Worm (Caenorhabditis elegans) whole organism, L3 larva: ENCODE data around the gene ZC132.9.
"Not testable (repeated sequence)": the region's sequence is repeated elsewhere in the genome, so short reads cannot be mapped to it uniquely, and the experiment has no call there.

ENCODE experiments used
- R02D3.7 ChIP-seq: fragments of 150-350 bp; optimal IDR thresholded peaks from 2 replicates; lab custom pipeline; 2014; ENCODE audit warnings: missing biosample characterization, missing genetic modification characterization
- ama-1 ChIP-seq: fragments of 150-350 bp; optimal IDR thresholded peaks from 2 replicates; lab custom pipeline; 2018
- ceh-28 ChIP-seq: fragments of 150-350 bp; optimal IDR thresholded peaks from 2 replicates; lab custom pipeline; 2014; ENCODE audit warnings: missing biosample characterization, missing genetic modification reagents, missing genetic modification characterization
- ceh-82 ChIP-seq: fragments of 150-350 bp; optimal IDR thresholded peaks from 2 replicates; lab custom pipeline; 2014; ENCODE audit warnings: missing biosample characterization, missing genetic modification characterization
- ceh-9 ChIP-seq: sonication (generic microtip); optimal IDR thresholded peaks from 2 replicates; lab custom pipeline; 2018; ENCODE audit warnings: missing biosample characterization, missing genetic modification characterization
- elt-2 ChIP-seq: sonication (generic microtip); optimal IDR thresholded peaks from 2 replicates; lab custom pipeline; 2016; ENCODE audit warnings: missing genetic modification reagents, mild to moderate bottlenecking, missing genetic modification characterization, missing compliant biosample characterization
- fkh-2 ChIP-seq: fragments of 150-350 bp; optimal IDR thresholded peaks from 2 replicates; lab custom pipeline; 2014; ENCODE audit warnings: missing biosample characterization, missing genetic modification reagents, missing genetic modification characterization
- hmg-11 ChIP-seq: sonication (generic microtip); optimal IDR thresholded peaks from 2 replicates; lab custom pipeline; 2016; ENCODE audit warnings: missing genetic modification characterization, missing compliant biosample characterization
- lin-15B ChIP-seq: fragments of 150-350 bp; optimal IDR thresholded peaks from 2 replicates; lab custom pipeline; 2014; ENCODE audit warnings: missing biosample characterization, missing genetic modification characterization
- lin-39 ChIP-seq: fragments of 150-350 bp; optimal IDR thresholded peaks from 2 replicates; lab custom pipeline; 2018; ENCODE audit warnings: missing biosample characterization, missing genetic modification reagents, missing genetic modification characterization
- lsy-12 ChIP-seq: sonication (generic microtip); optimal IDR thresholded peaks from 2 replicates; lab custom pipeline; 2016; ENCODE audit warnings: mild to moderate bottlenecking, missing genetic modification characterization, missing compliant biosample characterization
- nfya-1 ChIP-seq: sonication (generic microtip); optimal IDR thresholded peaks from 2 replicates; lab custom pipeline; 2017; ENCODE audit warnings: missing genetic modification characterization, mild to moderate bottlenecking, missing compliant biosample characterization, antibody characterized with exemption, moderate library complexity; ENCODE audit not compliant: insufficient read depth
- nhr-11 ChIP-seq: fragments of 150-350 bp; optimal IDR thresholded peaks from 2 replicates; lab custom pipeline; 2014; ENCODE audit warnings: missing biosample characterization, missing genetic modification characterization
- nhr-12 ChIP-seq: fragments of 150-350 bp; optimal IDR thresholded peaks from 2 replicates; lab custom pipeline; 2014; ENCODE audit warnings: missing biosample characterization, missing genetic modification characterization
- nhr-23 ChIP-seq: fragments of 150-350 bp; optimal IDR thresholded peaks from 2 replicates; lab custom pipeline; 2014; ENCODE audit warnings: missing biosample characterization, missing genetic modification reagents, missing genetic modification characterization
- nhr-25 ChIP-seq: sonication (generic microtip); optimal IDR thresholded peaks from 2 replicates; lab custom pipeline; 2017; ENCODE audit warnings: missing biosample characterization, missing genetic modification characterization
- nhr-43 ChIP-seq: sonication (generic microtip); optimal IDR thresholded peaks from 2 replicates; lab custom pipeline; 2016; ENCODE audit warnings: mild to moderate bottlenecking, missing genetic modification characterization, missing compliant biosample characterization; ENCODE audit not compliant: poor library complexity, severe bottlenecking
- nhr-67 ChIP-seq: fragments of 150-350 bp; optimal IDR thresholded peaks from 2 replicates; lab custom pipeline; 2014; ENCODE audit warnings: missing biosample characterization, missing genetic modification characterization
- nhr-77 ChIP-seq: fragments of 150-350 bp; optimal IDR thresholded peaks from 2 replicates; lab custom pipeline; 2014; ENCODE audit warnings: missing biosample characterization, missing genetic modification characterization
- pha-4 ChIP-seq: fragments of 150-350 bp; optimal IDR thresholded peaks from 2 replicates; lab custom pipeline; 2014; ENCODE audit warnings: missing biosample characterization, missing genetic modification reagents, missing genetic modification characterization
- pqm-1 ChIP-seq: fragments of 150-350 bp; optimal IDR thresholded peaks from 2 replicates; lab custom pipeline; 2017; ENCODE audit warnings: missing biosample characterization, missing genetic modification characterization, inconsistent platforms
- sea-2 ChIP-seq: fragments of 150-350 bp; sonication (generic microtip); optimal IDR thresholded peaks from 4 replicates; lab custom pipeline; 2014; ENCODE audit warnings: missing biosample characterization, missing genetic modification reagents, missing genetic modification characterization
- skn-1 ChIP-seq: fragments of 150-350 bp; optimal IDR thresholded peaks from 2 replicates; lab custom pipeline; 2014; ENCODE audit warnings: missing biosample characterization, missing genetic modification characterization
- snpc-4 ChIP-seq: fragments of 150-350 bp; optimal IDR thresholded peaks from 2 replicates; lab custom pipeline; 2014; ENCODE audit warnings: missing biosample characterization, missing genetic modification characterization
- tbx-2 ChIP-seq: sonication (generic microtip); optimal IDR thresholded peaks from 2 replicates; lab custom pipeline; 2016; ENCODE audit warnings: mild to moderate bottlenecking, missing genetic modification characterization, missing compliant biosample characterization
- unc-39 ChIP-seq: sonication (generic microtip); optimal IDR thresholded peaks from 4 replicates; lab custom pipeline; 2017; ENCODE audit warnings: missing biosample characterization, missing genetic modification characterization
- unc-62 ChIP-seq: fragments of 150-350 bp; sonication (generic microtip); optimal IDR thresholded peaks from 4 replicates; lab custom pipeline; 2014; ENCODE audit warnings: missing biosample characterization, missing genetic modification reagents, missing genetic modification characterization
- ztf-11 ChIP-seq: fragments of 150-350 bp; optimal IDR thresholded peaks from 2 replicates; lab custom pipeline; 2014; ENCODE audit warnings: missing biosample characterization, missing genetic modification characterization
- ztf-4 ChIP-seq: fragments of 150-350 bp; optimal IDR thresholded peaks from 2 replicates; lab custom pipeline; 2014; ENCODE audit warnings: missing biosample characterization, missing genetic modification characterization

The ZC132.9 gene

ce11 chrV:4346799-4347198, 27.0 kb upstream of the ZC132.9 start, which contains the start of gene mcm-7:
Gene mcm-7 (plus strand): TSS chrV:4347166.
- TF ChIP-seq lin-39 (tag; lab: Kevin White, UChicago) (peak; percentile 27), nfya-1 (tag; lab: Kevin White, UChicago) (peak; percentile 78), ama-1 (lab: Kevin White, UChicago) (peak; percentile 32), unc-62 (GFP tag; lab: Kevin White, UChicago) (no peak), R02D3.7 (tag; lab: Kevin White, UChicago) (no peak), nhr-25 (tag; lab: Kevin White, UChicago) (peak; percentile 68), hmg-11 (tag; lab: Kevin White, UChicago) (peak; percentile 74), pqm-1 (tag; lab: Kevin White, UChicago) (peak; percentile 21), elt-2 (tag; lab: Kevin White, UChicago) (peak; percentile 35), nhr-23 (tag; lab: Kevin White, UChicago) (peak; percentile 42), ceh-82 (tag; lab: Kevin White, UChicago) (no peak), lin-15B (tag; lab: Kevin White, UChicago) (peak; percentile 75), snpc-4 (tag; lab: Kevin White, UChicago) (peak; percentile 1)
- TF ChIP-seq, all 47 proteins: peak for 10

ce11 chrV:4346325-4346724, 26.6 kb upstream of the ZC132.9 start, which contains the start of gene hpo-18:
Gene hpo-18 (minus strand): TSS chrV:4346425.
- TF ChIP-seq skn-1 (tag; lab: Kevin White, UChicago) (no peak), unc-39 (tag; lab: Kevin White, UChicago) (no peak), ceh-9 (tag; lab: Kevin White, UChicago) (no peak)
- TF ChIP-seq, all 47 proteins: peak for 0

ce11 chrV:4345714-4346113, 25.9 kb upstream of the ZC132.9 start, which contains the start of gene figl-1:
Gene figl-1 (minus strand): TSS chrV:4345999.
- no peak for TF ChIP-seq nhr-12 (tag; lab: Kevin White, UChicago)
- no peak for TF ChIP-seq fkh-2 (tag; lab: Kevin White, UChicago)
- TF ChIP-seq lin-15B (tag; lab: Kevin White, UChicago), result no peak
- no peak for TF ChIP-seq nhr-77 (tag; lab: Kevin White, UChicago)
- TF ChIP-seq tbx-2, result no peak
- no peak for TF ChIP-seq ceh-82 (tag; lab: Kevin White, UChicago)
- peak; percentile 19 for TF ChIP-seq nhr-43 (tag; lab: Kevin White, UChicago)

ce11 chrV:4341736-4342135, 22.0 kb upstream of the ZC132.9 start:
- TF ChIP-seq unc-39 (tag; lab: Kevin White, UChicago), result no peak
- peak; percentile 27 for TF ChIP-seq pha-4 (tag; lab: Kevin White, UChicago)

ce11 chrV:4341208-4341607, 21.4 kb upstream of the ZC132.9 start, which contains the start of gene glrx-3:
Gene glrx-3 (minus strand): TSS chrV:4341308.
- TF ChIP-seq sea-2 (GFP tag; lab: Kevin White, UChicago) (no peak), nhr-11 (tag; lab: Kevin White, UChicago) (no peak), pha-4 (tag; lab: Kevin White, UChicago) (no peak), nhr-12 (tag; lab: Kevin White, UChicago) (no peak), nhr-67 (tag; lab: Kevin White, UChicago) (no peak), lsy-12 (no peak)

- TF ChIP-seq ztf-4, result no peak
- no peak for TF ChIP-seq R02D3.7 (tag; lab: Kevin White, UChicago)
- TF ChIP-seq nhr-23 (tag; lab: Kevin White, UChicago), result no peak
- TF ChIP-seq ceh-28 (tag; lab: Kevin White, UChicago), result no peak
- TF ChIP-seq nfya-1 (tag; lab: Kevin White, UChicago), result no peak
- TF ChIP-seq, all 47 proteins: peak for 0
These were observed 19.7 kb upstream of the ZC132.9 start for ce11 chrV:4339479-4339878.

- TF ChIP-seq ztf-11, snpc-4, nhr-25 (tag; lab: Kevin White, UChicago): not testable (repeated sequence)
These were observed 16.7 kb upstream of the ZC132.9 start, which contains the start of gene irld-1 for ce11 chrV:4336462-4336861. Gene irld-1 (plus strand): TSS chrV:4336762.
